Fruit fly (Drosophila melanogaster) whole organism, prepupa: ENCODE results near the gene fzr.

Experiments
- CG6792 ChIP-seq: fragments of 200-800 bp; sonication (Bioruptor generic); optimal IDR thresholded peaks from 3 replicates; lab custom pipeline; 2016; ENCODE audit warnings: missing biosample characterization, missing genetic modification characterization
- Eip75B ChIP-seq: fragments of 200-800 bp; sonication (Bioruptor generic); optimal IDR thresholded peaks from 3 replicates; lab custom pipeline; 2016; ENCODE audit warnings: missing biosample characterization, missing genetic modification characterization

DNA sequence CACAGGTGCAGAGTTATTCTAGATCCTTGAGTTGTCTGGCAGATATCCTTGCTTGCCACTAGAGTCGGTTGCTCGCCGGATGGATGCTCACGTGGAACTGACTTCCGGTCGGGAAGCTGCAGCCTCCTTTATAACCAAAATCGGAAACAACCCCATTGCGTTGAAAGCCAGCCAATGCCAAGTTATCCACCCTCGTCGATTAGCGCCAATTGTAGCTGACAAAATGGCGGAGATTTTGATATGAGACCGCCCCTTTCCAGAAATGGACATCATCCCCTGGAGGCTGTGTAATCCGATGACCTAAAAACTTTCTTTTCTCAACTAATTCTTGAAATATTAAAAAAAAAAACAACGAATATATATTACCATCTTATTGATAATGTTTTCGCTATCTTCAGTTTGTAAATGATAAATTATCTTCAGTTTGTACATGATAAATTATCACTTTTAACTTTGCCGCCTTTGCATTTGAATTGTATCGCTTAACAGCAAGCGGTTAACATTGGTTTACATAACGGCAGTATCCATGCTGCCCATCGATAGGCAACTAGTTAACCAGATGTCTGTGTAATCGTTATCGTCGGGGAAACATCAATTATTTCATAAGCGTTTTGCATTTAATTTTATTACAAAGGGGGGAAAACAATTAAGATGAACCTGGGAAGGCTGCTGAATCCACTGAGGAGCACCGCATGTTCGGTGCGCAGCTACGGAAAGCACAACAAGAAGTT, 31.9 kb downstream of the fzr start, which contains the start of the genes HLH4C and mRpL30:
- TF ChIP-seq Eip75B (GFP tag; lab: Kevin White, UChicago) = no peak
- no peak for TF ChIP-seq CG6792 (GFP tag; lab: Kevin White, UChicago)
